Worm (Caenorhabditis elegans): Measurements from ENCODE around the gene Y75B8A.6.

Gene Y75B8A.6

DNA sequence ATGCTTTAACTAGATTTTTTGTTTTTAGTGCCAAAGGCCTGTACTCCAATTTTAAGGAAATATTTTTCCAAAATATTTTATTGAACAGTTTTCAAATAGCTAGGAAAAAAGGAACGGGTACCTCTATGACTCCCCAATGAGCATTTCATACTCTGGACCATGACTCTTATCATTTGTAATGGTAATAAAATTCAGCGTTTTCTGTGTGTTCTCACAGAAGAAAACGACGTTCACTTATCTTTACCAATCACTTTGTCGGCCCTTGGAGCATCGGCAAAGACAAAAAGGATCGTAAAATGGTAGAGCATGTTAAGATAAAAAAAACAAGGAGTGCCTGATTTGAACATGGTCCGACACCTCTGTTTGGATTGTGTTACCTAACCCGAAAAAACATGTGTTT, 42.6 kb downstream of the Y75B8A.6 start:
- TF ChIP-seq F57A8.1 (GFP tag; optimal IDR thresholded peaks at IDR 0.05), result no peak
- no peak for TF ChIP-seq chd-7 (tag; optimal IDR thresholded peaks at IDR 0.05)
- TF ChIP-seq bed-2 (GFP tag; IDR thresholded peaks at IDR 0.05), result no peak
- TF ChIP-seq C17E4.6 (GFP tag; IDR thresholded peaks at IDR 0.05), result no peak
- TF ChIP-seq unc-130 (GFP tag; optimal IDR thresholded peaks at IDR 0.05), result no peak
- no peak for TF ChIP-seq efl-1 (GFP tag; optimal IDR thresholded peaks at IDR 0.05)
- no peak for TF ChIP-seq nhr-80 (tag; optimal IDR thresholded peaks at IDR 0.05)
- TF ChIP-seq rpc-1 (optimal IDR thresholded peaks at IDR 0.05), result no peak
- no peak for TF ChIP-seq rpc-1 (tag; optimal IDR thresholded peaks at IDR 0.05)
- no peak for TF ChIP-seq ccch-3 (GFP tag; optimal IDR thresholded peaks at IDR 0.05)
- TF ChIP-seq D2030.7 (GFP tag; IDR thresholded peaks at IDR 0.05), result no peak
- no peak for TF ChIP-seq egl-44 (GFP tag; IDR thresholded peaks at IDR 0.05)
- TF ChIP-seq Y53G8AR.9 (GFP tag; conservative IDR thresholded peaks at IDR 0.05), result no peak
- no peak for TF ChIP-seq ztf-3 (GFP tag; optimal IDR thresholded peaks at IDR 0.05)
- no peak for TF ChIP-seq F10E7.11 (tag; optimal IDR thresholded peaks at IDR 0.05)
- no peak for TF ChIP-seq attf-3 (GFP tag; conservative IDR thresholded peaks at IDR 0.05)

DNA sequence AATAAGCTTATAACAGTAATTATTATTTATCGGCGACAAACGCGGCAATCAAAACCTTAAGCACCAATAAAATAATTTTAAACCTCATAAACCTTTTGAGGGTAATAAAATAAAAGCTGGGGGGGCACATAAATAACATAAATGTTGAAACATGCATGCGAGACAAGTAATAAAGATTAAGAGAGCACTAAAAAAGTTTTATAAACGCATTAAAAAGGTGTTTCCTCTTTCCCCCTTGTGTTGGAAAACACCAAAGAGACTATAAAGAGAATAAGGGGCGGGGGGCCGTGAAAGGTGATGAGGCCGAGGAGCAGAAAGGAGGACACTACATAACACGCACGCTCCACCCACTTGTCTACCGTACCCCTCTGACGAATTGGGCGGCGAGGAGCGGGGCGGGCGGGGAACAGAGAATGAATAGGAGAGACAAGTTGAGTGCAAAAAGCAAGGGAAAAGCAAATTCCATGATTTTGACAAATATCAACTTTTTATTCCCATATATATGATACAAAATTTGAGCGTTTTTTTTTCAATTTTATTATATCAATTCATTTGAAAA, 45.3 kb downstream of the Y75B8A.6 start:
- TF ChIP-seq tbp1 (GFP tag; optimal IDR thresholded peaks at IDR 0.05) (no peak), nfyb-1 (GFP tag; IDR thresholded peaks at IDR 0.05) (peak; percentile 68), nfya-2 (GFP tag; IDR thresholded peaks at IDR 0.05) (no peak), ztf-18 (tag; optimal IDR thresholded peaks at IDR 0.05) (no peak), zfh-2 (GFP tag; conservative IDR thresholded peaks at IDR 0.05) (peak; percentile 59)

DNA sequence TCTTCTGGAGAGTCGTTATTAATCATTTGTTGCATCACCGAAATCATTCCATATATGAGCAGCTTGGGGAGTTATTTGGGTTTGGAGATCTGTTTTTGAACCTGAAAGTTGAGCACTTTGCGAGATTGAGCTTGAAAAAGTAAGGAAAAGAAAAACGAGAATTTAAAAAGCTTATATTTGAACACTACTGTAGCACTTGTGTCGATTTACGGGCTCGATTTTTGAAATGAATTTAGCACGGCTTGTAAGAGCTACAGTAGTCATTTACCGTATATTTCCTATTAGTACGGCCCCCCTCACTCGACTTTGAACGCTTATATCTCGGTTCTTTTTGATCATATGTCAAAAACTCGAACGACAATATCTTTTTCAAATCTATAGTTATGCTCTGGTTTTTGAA, 45.9 kb downstream of the Y75B8A.6 start, which contains the start of gene nob-1:
Gene nob-1, minus strand, starts transcription at position 101 of the 400 bp plus-strand sequence.
- TF ChIP-seq Y53G8AR.9 (GFP tag; conservative IDR thresholded peaks at IDR 0.05) (no peak), sdz-38 (tag; optimal IDR thresholded peaks at IDR 0.05) (no peak), attf-3 (GFP tag; conservative IDR thresholded peaks at IDR 0.05) (no peak), bed-2 (GFP tag; IDR thresholded peaks at IDR 0.05) (no peak), K12H6.12 (tag; optimal IDR thresholded peaks at IDR 0.05) (no peak), athp-1 (tag; optimal IDR thresholded peaks at IDR 0.05) (no peak), aptf-3 (GFP tag; IDR thresholded peaks at IDR 0.05) (no peak), egl-44 (GFP tag; IDR thresholded peaks at IDR 0.05) (no peak), lin-54 (GFP tag; optimal IDR thresholded peaks at IDR 0.05) (no peak), F57A8.1 (GFP tag; optimal IDR thresholded peaks at IDR 0.05) (no peak), akir-1 (GFP tag; optimal IDR thresholded peaks at IDR 0.05) (no peak)

DNA sequence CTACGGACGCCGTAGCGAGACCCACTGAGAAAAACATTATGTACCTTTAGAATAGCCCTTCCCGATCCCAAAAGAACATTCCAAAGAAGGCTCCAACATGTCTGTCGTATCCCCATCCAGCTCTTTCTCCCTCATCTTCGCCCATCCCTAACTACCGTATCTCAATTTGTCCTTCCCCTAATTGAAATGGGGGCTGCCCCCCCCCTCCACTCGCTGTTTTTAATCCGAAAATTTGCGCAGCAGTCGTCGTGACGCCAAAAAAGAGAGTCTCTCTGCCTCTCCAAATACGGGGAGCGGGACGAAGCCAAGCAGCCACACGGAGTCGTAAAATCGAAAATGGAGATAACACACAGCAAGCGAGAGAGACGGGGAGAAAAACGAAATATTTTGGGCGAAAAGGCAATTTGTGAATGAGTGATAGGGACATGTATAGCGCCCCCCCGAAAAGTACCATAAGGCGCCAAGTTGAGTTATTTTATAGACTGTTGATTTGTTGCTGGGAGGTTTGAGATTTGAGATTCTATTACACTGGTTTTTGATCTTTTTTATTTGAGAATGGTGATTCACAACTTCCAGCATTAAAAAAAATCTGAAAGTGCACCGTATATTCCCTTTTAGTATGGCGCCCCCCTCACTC, 48.0 kb downstream of the Y75B8A.6 start:
- TF ChIP-seq zfh-2 (GFP tag; conservative IDR thresholded peaks at IDR 0.05) (peak; percentile 61), repo-1 (tag; optimal IDR thresholded peaks at IDR 0.05) (no peak)

DNA sequence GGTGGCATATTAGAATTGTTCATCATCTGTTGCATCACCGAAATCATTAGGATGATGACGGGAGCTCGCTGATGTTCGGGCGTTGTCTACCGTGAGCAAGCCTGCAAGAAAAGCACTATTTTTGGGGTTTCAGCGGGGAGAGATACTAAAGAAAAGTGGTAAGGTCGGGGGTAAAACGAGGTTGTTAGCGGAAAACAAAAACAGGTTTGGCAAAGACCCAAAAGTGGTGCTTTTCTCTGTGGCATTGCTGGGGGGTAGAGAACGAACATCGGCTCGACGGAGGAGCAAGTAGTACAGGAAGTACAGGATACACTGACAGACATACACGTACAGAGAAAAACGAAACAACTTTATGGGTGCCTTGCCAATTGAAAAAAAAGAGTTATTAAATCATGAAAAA, 52.7 kb downstream of the Y75B8A.6 start, which contains the start of gene php-3:
Gene php-3, minus strand, starts transcription at position 101 of the 400 bp plus-strand sequence.
- TF ChIP-seq ztf-3 (GFP tag; optimal IDR thresholded peaks at IDR 0.05), result no peak
